Fruit fly (Drosophila melanogaster) whole organism, wandering third instar larva: ENCODE measurements around the gene Rsod.

Experiments used
- Abd-B ChIP-seq: fragments of >200 bp; optimal IDR thresholded peaks from 2 replicates; lab custom pipeline; 2017; ENCODE audit warnings: missing biosample characterization, missing genetic modification characterization
- Dfd ChIP-seq: fragments of >200 bp; optimal IDR thresholded peaks from 2 replicates; lab custom pipeline; 2017; ENCODE audit warnings: missing biosample characterization, missing genetic modification characterization
- Dif ChIP-seq: fragments of 200-275, 200-300 bp; sonication (Bioruptor generic); optimal IDR thresholded peaks from 2 replicates; lab custom pipeline; 2018; ENCODE audit warnings: missing biosample characterization, missing genetic modification characterization; ENCODE audit not compliant: partially characterized antibody
- Myc ChIP-seq: fragments of >200 bp; optimal IDR thresholded peaks from 2 replicates; lab custom pipeline; 2017
- N ChIP-seq: fragments of >200 bp; optimal IDR thresholded peaks from 2 replicates; lab custom pipeline; 2018; ENCODE audit warnings: missing biosample characterization, missing external identifiers, missing genetic modification characterization
- Vsx2 ChIP-seq: fragments of 200-300, 225-300 bp; sonication (Bioruptor generic); optimal IDR thresholded peaks from 2 replicates; lab custom pipeline; 2018; ENCODE audit warnings: missing biosample characterization, missing genetic modification characterization; ENCODE audit not compliant: partially characterized antibody
- dl ChIP-seq, 2 experiments: fragments of 175-275, 200-275 bp in 1 of 2; fragments of 200-275 bp in 1 of 2; sonication (Bioruptor generic); optimal IDR thresholded peaks; lab custom pipeline; 2018; ENCODE audit warnings: mild to moderate bottlenecking in 2 of 2, missing biosample characterization in 2 of 2, missing genetic modification characterization in 2 of 2, moderate library complexity in 2 of 2; ENCODE audit not compliant: partially characterized antibody in 2 of 2, insufficient read depth in 1 of 2
- fru ChIP-seq: fragments of 200-800 bp; sonication (Bioruptor generic); optimal IDR thresholded peaks from 3 replicates; lab custom pipeline; 2016; ENCODE audit warnings: missing biosample characterization, mild to moderate bottlenecking, missing genetic modification characterization
- h ChIP-seq: fragments of 200-800 bp; sonication (Bioruptor generic); optimal IDR thresholded peaks from 3 replicates; lab custom pipeline; 2016; ENCODE audit warnings: missing biosample characterization, mild to moderate bottlenecking, missing genetic modification characterization
- lola ChIP-seq: fragments of >200 bp; optimal IDR thresholded peaks from 2 replicates; lab custom pipeline; 2017; ENCODE audit warnings: missing biosample characterization, missing genetic modification characterization
- pan ChIP-seq: fragments of >200 bp; optimal IDR thresholded peaks from 2 replicates; lab custom pipeline; 2017
- psq ChIP-seq: fragments of 200-800 bp; sonication (Bioruptor generic); optimal IDR thresholded peaks from 3 replicates; lab custom pipeline; 2017; ENCODE audit warnings: missing biosample characterization, mild to moderate bottlenecking, missing genetic modification characterization, moderate library complexity
- tai ChIP-seq: sonication (Bioruptor generic); optimal IDR thresholded peaks from 2 replicates; lab custom pipeline; 2016; ENCODE audit warnings: missing biosample characterization, missing genetic modification characterization
- usp ChIP-seq: fragments of >200 bp; optimal IDR thresholded peaks from 2 replicates; lab custom pipeline; 2017; ENCODE audit warnings: missing biosample characterization, missing genetic modification characterization

DNA sequence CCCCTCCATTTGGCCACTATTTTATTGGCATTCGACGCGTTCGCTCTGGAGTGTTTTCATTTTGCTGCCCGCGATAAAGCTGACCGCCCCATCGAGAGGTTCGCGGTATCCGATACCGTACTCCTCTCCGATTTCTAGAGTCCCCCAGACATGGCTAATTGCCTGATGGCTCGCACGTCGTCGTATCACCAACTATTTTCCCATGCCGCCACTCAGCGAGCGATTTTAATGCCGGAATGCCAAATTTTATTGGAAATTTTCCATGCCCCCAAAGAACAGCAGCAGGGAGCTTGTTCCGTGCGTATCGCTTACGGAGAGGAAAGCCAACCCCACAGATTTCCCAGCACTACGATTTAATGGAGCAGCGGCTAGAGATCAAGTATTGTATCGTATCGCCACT is 30.1 kb upstream of the Rsod start:
- TF ChIP-seq h (GFP tag; lab: Kevin White, UChicago) (no peak), usp (no peak), fru (GFP tag; lab: Kevin White, UChicago) (no peak), Dfd (GFP tag; lab: Kevin White, UChicago) (no peak), tai (GFP tag; lab: Kevin White, UChicago) (no peak), psq (GFP tag; lab: Kevin White, UChicago) (no peak), pan (lab: Kevin White, UChicago) (no peak), Dif (GFP tag; lab: Kevin White, UChicago) (no peak), dl (GFP tag; optimal IDR thresholded peaks at IDR 0.05; lab: Kevin White, UChicago; ENCODE audit: insufficient read depth in 1 of 2, partially characterized antibody in 2 of 2) (no peak), Vsx2 (GFP tag; lab: Kevin White, UChicago) (no peak), lola (GFP tag; lab: Kevin White, UChicago) (no peak), Abd-B (GFP tag; lab: Kevin White, UChicago) (no peak), N (GFP tag; lab: Kevin White, UChicago) (no peak), Myc (no peak)
